Fruit fly (Drosophila melanogaster) whole organism, embryonic: ENCODE data around the gene CG8563.

ENCODE experiments used
- Aef1 ChIP-seq: fragments of 200-800 bp; sonication (Bioruptor generic); IDR thresholded peaks from 3 replicates; pipeline ENCODE4 v1.3.6; 2022; ENCODE audit warnings: missing biosample characterization, missing genetic modification characterization
- CG10959 ChIP-seq: fragments of 200-800 bp; sonication (Bioruptor generic); IDR thresholded peaks from 2 replicates; pipeline ENCODE4 v1.3.6; 2022; ENCODE audit warnings: missing biosample characterization, missing genetic modification characterization
- CG11695 ChIP-seq: fragments of 200-800 bp; sonication (Bioruptor generic); IDR thresholded peaks from 3 replicates; pipeline ENCODE4 v1.3.6; 2022; ENCODE audit warnings: missing biosample characterization, missing genetic modification characterization
- CG15011 ChIP-seq: fragments of 200-800 bp; sonication (Bioruptor generic); optimal IDR thresholded peaks from 3 replicates; lab custom pipeline; 2018; ENCODE audit warnings: missing biosample characterization, mild to moderate bottlenecking, missing genetic modification characterization
- CG16779 ChIP-seq: fragments of 200-800 bp; sonication (Bioruptor generic); IDR thresholded peaks from 2 replicates; pipeline ENCODE4 v1.3.6; 2022; ENCODE audit warnings: missing biosample characterization, missing genetic modification characterization
- CG16813 ChIP-seq: fragments of 200-800 bp; sonication (Bioruptor generic); IDR thresholded peaks from 3 replicates; pipeline ENCODE4 v1.3.6; 2022; ENCODE audit warnings: missing biosample characterization, missing genetic modification characterization; ENCODE audit not compliant: partially characterized antibody
- CG17385 ChIP-seq: fragments of 200-800 bp; sonication (Bioruptor generic); optimal IDR thresholded peaks from 3 replicates; lab custom pipeline; 2018; ENCODE audit warnings: missing biosample characterization, mild to moderate bottlenecking, missing genetic modification characterization
- CG17829 ChIP-seq: fragments of 200-800 bp; optimal IDR thresholded peaks from 2 replicates; lab custom pipeline; 2019; ENCODE audit warnings: missing biosample characterization, mild to moderate bottlenecking, missing genetic modification characterization, moderate library complexity
- CG32767 ChIP-seq: fragments of 200-800 bp; sonication (Bioruptor generic); IDR thresholded peaks from 2 replicates; pipeline ENCODE4 v1.3.6; 2022; ENCODE audit warnings: missing biosample characterization, missing genetic modification characterization
- CG32772 ChIP-seq: fragments of 200-800 bp; sonication (Bioruptor generic); IDR thresholded peaks from 2 replicates; pipeline ENCODE4 v1.3.6; 2022; ENCODE audit warnings: missing biosample characterization, missing genetic modification characterization
- CG4360 ChIP-seq: fragments of 200-800 bp; sonication (Bioruptor generic); IDR thresholded peaks from 2 replicates; pipeline ENCODE4 v1.3.6; 2022; ENCODE audit warnings: missing biosample characterization, missing genetic modification characterization
- CG43689 ChIP-seq: fragments of 200-800 bp; sonication (Bioruptor generic); IDR thresholded peaks from 2 replicates; pipeline ENCODE4 v1.3.6; 2022; ENCODE audit warnings: missing biosample characterization, missing genetic modification characterization
- CG6175 ChIP-seq: fragments of 200-800 bp; sonication (Bioruptor generic); IDR thresholded peaks from 3 replicates; pipeline ENCODE4 v1.3.6; 2022; ENCODE audit warnings: missing biosample characterization, missing genetic modification characterization
- CG6791 ChIP-seq: fragments of 200-800 bp; sonication (Bioruptor generic); IDR thresholded peaks from 3 replicates; pipeline ENCODE4 v1.3.6; 2022; ENCODE audit warnings: missing biosample characterization, missing genetic modification characterization; ENCODE audit not compliant: partially characterized antibody
- CG6813 ChIP-seq: fragments of 200-800 bp; sonication (Bioruptor generic); optimal IDR thresholded peaks from 2 replicates; lab custom pipeline; 2017; ENCODE audit warnings: missing biosample characterization, missing genetic modification characterization, mild to moderate bottlenecking, moderate library complexity, missing genetic modification reagents
- CG8478 ChIP-seq: fragments of >200 bp; optimal IDR thresholded peaks from 2 replicates; lab custom pipeline; 2018
- CG9876 ChIP-seq: fragments of 200-800 bp; sonication (Bioruptor generic); optimal IDR thresholded peaks from 2 replicates; lab custom pipeline; 2016; ENCODE audit warnings: missing biosample characterization, missing genetic modification characterization
- Dad ChIP-seq: fragments of 200-800 bp; sonication (Bioruptor generic); optimal IDR thresholded peaks from 3 replicates; lab custom pipeline; 2016; ENCODE audit warnings: missing biosample characterization, missing genetic modification characterization
- Doc2 ChIP-seq: fragments of 200-800 bp; sonication (Bioruptor generic); IDR thresholded peaks from 2 replicates; pipeline ENCODE4 v1.3.6; 2022; ENCODE audit warnings: missing biosample characterization, missing genetic modification characterization
- Max ChIP-seq: fragments of 200-800 bp; sonication (Bioruptor generic); optimal IDR thresholded peaks from 2 replicates; lab custom pipeline; 2016; ENCODE audit warnings: missing biosample characterization, mild to moderate bottlenecking, missing genetic modification characterization
- Mrtf ChIP-seq: fragments of 200-800 bp; sonication (Bioruptor generic); IDR thresholded peaks from 3 replicates; pipeline ENCODE4 v1.3.6; 2022; ENCODE audit warnings: missing biosample characterization, missing genetic modification characterization
- NC2α ChIP-seq: fragments of 200-800 bp; sonication (Bioruptor generic); optimal IDR thresholded peaks from 2 replicates; lab custom pipeline; 2016; ENCODE audit warnings: missing biosample characterization, missing genetic modification characterization
- Nf-YA ChIP-seq: fragments of 200-800 bp; sonication (Bioruptor generic); IDR thresholded peaks from 2 replicates; pipeline ENCODE4 v1.3.6; 2022; ENCODE audit warnings: missing biosample characterization, missing genetic modification characterization
- Oli ChIP-seq: fragments of 200-800 bp; sonication (Bioruptor generic); optimal IDR thresholded peaks from 2 replicates; lab custom pipeline; 2018; ENCODE audit warnings: missing biosample characterization, mild to moderate bottlenecking, missing genetic modification characterization, moderate library complexity
- Six4 ChIP-seq: fragments of 200-800 bp; sonication (Bioruptor generic); optimal IDR thresholded peaks from 2 replicates; lab custom pipeline; 2016; ENCODE audit warnings: missing biosample characterization, missing genetic modification characterization
- Spps ChIP-seq: fragments of 200-800 bp; sonication (Bioruptor generic); optimal IDR thresholded peaks from 2 replicates; lab custom pipeline; 2018; ENCODE audit warnings: missing biosample characterization, mild to moderate bottlenecking, missing genetic modification characterization
- Sry-β ChIP-seq: fragments of 200-800 bp; sonication (Bioruptor generic); optimal IDR thresholded peaks from 2 replicates; lab custom pipeline; 2018; ENCODE audit warnings: missing biosample characterization, mild to moderate bottlenecking, missing genetic modification characterization, moderate library complexity
- ab ChIP-seq: fragments of 200-800 bp; sonication (Bioruptor generic); optimal IDR thresholded peaks from 2 replicates; lab custom pipeline; 2016; ENCODE audit warnings: missing biosample characterization, missing genetic modification characterization
- ap ChIP-seq: fragments of 200-800 bp; sonication (Bioruptor generic); IDR thresholded peaks from 2 replicates; pipeline ENCODE4 v1.3.6; 2022; ENCODE audit warnings: missing biosample characterization, missing genetic modification characterization
- ara ChIP-seq: fragments of 200-800 bp; sonication (Bioruptor generic); IDR thresholded peaks from 2 replicates; pipeline ENCODE4 v1.3.6; 2022; ENCODE audit warnings: missing biosample characterization, missing genetic modification characterization
- cad ChIP-seq: fragments of >200 bp; optimal IDR thresholded peaks from 2 replicates; lab custom pipeline; 2017; ENCODE audit warnings: missing biosample characterization, missing genetic modification characterization
- chif ChIP-seq, 2 experiments: fragments of 200-800 bp; sonication (Bioruptor generic); optimal IDR thresholded peaks; 3 replicates each; lab custom pipeline; 2016; ENCODE audit warnings: missing biosample characterization in 2 of 2, missing genetic modification characterization in 2 of 2
- ewg ChIP-seq: fragments of 200-800 bp; sonication (Bioruptor generic); optimal IDR thresholded peaks from 3 replicates; lab custom pipeline; 2017; ENCODE audit warnings: mild to moderate bottlenecking, missing biosample characterization, missing genetic modification reagents, missing genetic modification characterization
- gce ChIP-seq: fragments of 200-800 bp; sonication (Bioruptor generic); IDR thresholded peaks from 3 replicates; pipeline ENCODE4 v1.3.6; 2022; ENCODE audit warnings: missing biosample characterization, missing genetic modification characterization
- gfzf ChIP-seq: fragments of 200-800 bp; sonication (Bioruptor generic); optimal IDR thresholded peaks from 2 replicates; lab custom pipeline; 2016; ENCODE audit warnings: missing biosample characterization, mild to moderate bottlenecking, missing genetic modification characterization, moderate library complexity
- her ChIP-seq: fragments of 200-800 bp; sonication (Bioruptor generic); optimal IDR thresholded peaks from 2 replicates; lab custom pipeline; 2016; ENCODE audit warnings: missing biosample characterization, missing genetic modification characterization
- inv ChIP-seq: fragments of 200-800 bp; sonication (Bioruptor generic); IDR thresholded peaks from 2 replicates; pipeline ENCODE4 v1.3.6; 2022; ENCODE audit warnings: missing biosample characterization, missing genetic modification characterization; ENCODE audit not compliant: partially characterized antibody
- klu ChIP-seq: fragments of 200-800 bp; sonication (Bioruptor generic); IDR thresholded peaks from 2 replicates; pipeline ENCODE4 v1.3.6; 2022; ENCODE audit warnings: missing biosample characterization, missing genetic modification characterization
- lola ChIP-seq, 3 experiments: fragments of >200 bp in 2 of 3; fragments of 200-800 bp in 1 of 3; sonication (Bioruptor generic) in 1 of 3; optimal IDR thresholded peaks; 2 replicates each; lab custom pipeline; 2017 to 2019; ENCODE audit warnings: missing biosample characterization in 3 of 3, missing genetic modification characterization in 3 of 3, mild to moderate bottlenecking in 1 of 3, moderate library complexity in 1 of 3
- nom ChIP-seq: fragments of 200-800 bp; sonication (Bioruptor generic); optimal IDR thresholded peaks from 2 replicates; lab custom pipeline; 2017; ENCODE audit warnings: missing biosample characterization, missing genetic modification characterization, mild to moderate bottlenecking, moderate library complexity, missing genetic modification reagents
- pb ChIP-seq: fragments of 200-800 bp; sonication (Bioruptor generic); optimal IDR thresholded peaks from 3 replicates; lab custom pipeline; 2016; ENCODE audit warnings: missing biosample characterization, missing genetic modification characterization
- pros ChIP-seq: fragments of 200-800 bp; sonication (Bioruptor generic); optimal IDR thresholded peaks from 3 replicates; lab custom pipeline; 2019; ENCODE audit warnings: missing biosample characterization, mild to moderate bottlenecking, missing genetic modification characterization, moderate library complexity
- repo ChIP-seq: fragments of 200-800 bp; sonication (Bioruptor generic); optimal IDR thresholded peaks from 2 replicates; lab custom pipeline; 2016; ENCODE audit warnings: missing biosample characterization, missing genetic modification characterization
- schlank ChIP-seq: fragments of 200-800 bp; sonication (Bioruptor generic); optimal IDR thresholded peaks from 2 replicates; lab custom pipeline; 2018; ENCODE audit warnings: missing biosample characterization, mild to moderate bottlenecking, missing genetic modification characterization
- sisA ChIP-seq: fragments of 200-800 bp; sonication (Bioruptor generic); IDR thresholded peaks from 2 replicates; pipeline ENCODE4 v1.3.6; 2022; ENCODE audit warnings: missing biosample characterization, missing genetic modification characterization
- so ChIP-seq: fragments of 200-800 bp; sonication (Bioruptor generic); IDR thresholded peaks from 3 replicates; pipeline ENCODE4 v1.3.6; 2022; ENCODE audit warnings: missing biosample characterization, missing genetic modification characterization
- stc ChIP-seq: fragments of 200-800 bp; sonication (Bioruptor generic); IDR thresholded peaks from 2 replicates; pipeline ENCODE4 v1.3.6; 2022; ENCODE audit warnings: missing biosample characterization, missing genetic modification characterization
- tup ChIP-seq: fragments of 200-800 bp; sonication (Bioruptor generic); optimal IDR thresholded peaks from 2 replicates; lab custom pipeline; 2016; ENCODE audit warnings: missing biosample characterization, mild to moderate bottlenecking, missing genetic modification characterization, moderate library complexity

Gene CG8563

dm6 chr3L:7434715-7435653, 44.4 kb downstream of the CG8563 start, which contains the start of gene Rac2 (continued):
- TF ChIP-seq CG6791 (peak; percentile 57; the same call in 1 of the 3 replicates), schlank (no peak), so (no peak), CG16779 (no peak), ara (GFP tag; lab: Robert Waterston, UW) (0 out of 2 replicates have a peak, but pooled peaks have one; percentile 20), Max (no peak), Sry-β (GFP tag; lab: Kevin White, UChicago) (peak; percentile 86), gce (GFP tag; lab: Robert Waterston, UW) (peak; percentile 51; the same call in 1 of the 3 replicates), CG10959 (no peak), her (GFP tag; lab: Kevin White, UChicago) (peak; percentile 24), CG17829 (peak; percentile 15), Spps (tag; lab: Kevin White, UChicago) (no peak), inv (GFP tag; lab: Robert Waterston, UW) (peak; percentile 21; the same call in 1 of the 2 replicates), CG15011 (GFP tag; lab: Kevin White, UChicago) (no peak), Dad (no peak), CG43689 (GFP tag; lab: Robert Waterston, UW) (no peak), pros (GFP tag; lab: Kevin White, UChicago) (peak; percentile 58), CG17385 (GFP tag; lab: Kevin White, UChicago) (peak; percentile 50), CG9876 (GFP tag; lab: Kevin White, UChicago) (no peak), CG32767 (GFP tag; lab: Robert Waterston, UW) (no peak), ewg (GFP tag; lab: Kevin White, UChicago) (peak; percentile 38), gfzf (GFP tag; lab: Kevin White, UChicago) (no peak), Aef1 (peak; percentile 74), CG4360 (GFP tag; lab: Robert Waterston, UW) (peak; percentile 14; the same call in 1 of the 2 replicates), CG6813 (GFP tag; lab: Kevin White, UChicago) (no peak), Doc2 (GFP tag; lab: Robert Waterston, UW) (no peak), NC2α (GFP tag; lab: Kevin White, UChicago) (no peak), Oli (no peak), sisA (no peak), CG11695 (GFP tag; lab: Robert Waterston, UW) (0 out of 3 replicates have a peak, but pooled peaks have one; percentile 27), ap (GFP tag; lab: Robert Waterston, UW) (0 out of 2 replicates have a peak, but pooled peaks have one; percentile 24), chif (GFP tag; optimal IDR thresholded peaks at IDR 0.05; lab: Kevin White, UChicago) (no peak), tup (GFP tag; lab: Kevin White, UChicago) (no peak), CG32772 (peak; percentile 39; the same call in 1 of the 2 replicates), pb (GFP tag; lab: Kevin White, UChicago) (no peak), nom (GFP tag; lab: Kevin White, UChicago) (peak; percentile 67), repo (GFP tag; lab: Kevin White, UChicago) (no peak), Nf-YA (0 out of 2 replicates have a peak, but pooled peaks have one; percentile 31), stc (no peak; the same call in 1 of the 2 replicates), CG8478 (lab: Kevin White, UChicago) (peak; percentile 91), Mrtf (no peak), lola (GFP tag; optimal IDR thresholded peaks at IDR 0.05; lab: Kevin White, UChicago) (no peak), ab (GFP tag; lab: Kevin White, UChicago) (peak; percentile 9), Six4 (GFP tag; lab: Kevin White, UChicago) (no peak), cad (GFP tag; lab: Kevin White, UChicago) (peak; percentile 76), klu (GFP tag; lab: Robert Waterston, UW) (no peak), CG6175 (no peak), CG16813 (GFP tag; lab: Robert Waterston, UW) (peak; percentile 40; the same call in 1 of the 3 replicates)
